Worm (Caenorhabditis elegans): Measurements from ENCODE around the gene Y57A10C.1.

Y57A10C.1 gene

ce11 chrII:12373921-12374320 lies 38.4 kb downstream of the Y57A10C.1 start:
- no peak for TF ChIP-seq somi-1 (GFP tag; optimal IDR thresholded peaks at IDR 0.05)
- TF ChIP-seq akir-1 (GFP tag; optimal IDR thresholded peaks at IDR 0.05): no peak
- TF ChIP-seq egl-18 (GFP tag; IDR thresholded peaks at IDR 0.05): no peak
- no peak for TF ChIP-seq ama-1 (optimal IDR thresholded peaks at IDR 0.05)
- TF ChIP-seq ama-1 (GFP tag; optimal IDR thresholded peaks at IDR 0.05): no peak
- TF ChIP-seq mcd-1 (GFP tag; IDR thresholded peaks at IDR 0.05): no peak
- no peak for TF ChIP-seq zim-3 (tag; optimal IDR thresholded peaks at IDR 0.05)
- TF ChIP-seq madf-8 (GFP tag; conservative IDR thresholded peaks at IDR 0.05): no peak
- no peak for TF ChIP-seq mes-4 (tag; optimal IDR thresholded peaks at IDR 0.05)

- TF ChIP-seq ets-4 (GFP tag; optimal IDR thresholded peaks at IDR 0.05): no peak
- TF ChIP-seq mcd-1 (GFP tag; IDR thresholded peaks at IDR 0.05): no peak
- TF ChIP-seq madf-10 (tag; optimal IDR thresholded peaks at IDR 0.05): no peak
- TF ChIP-seq cebp-1 (GFP tag; IDR thresholded peaks at IDR 0.05): no peak
- peak; percentile 9 for TF ChIP-seq cebp-1 (tag; optimal IDR thresholded peaks at IDR 0.05)
- TF ChIP-seq rcor-1 (GFP tag; IDR thresholded peaks at IDR 0.05): no peak
- TF ChIP-seq Y79H2A.3 (GFP tag; conservative IDR thresholded peaks at IDR 0.05): no peak
- TF ChIP-seq egrh-3 (GFP tag; IDR thresholded peaks at IDR 0.05): peak; percentile 55; the same call in 1 of the 2 replicates
- no peak for TF ChIP-seq dpl-1 (GFP tag; optimal IDR thresholded peaks at IDR 0.05)
- no peak for TF ChIP-seq athp-1 (tag; optimal IDR thresholded peaks at IDR 0.05)
- no peak for TF ChIP-seq him-1 (tag; optimal IDR thresholded peaks at IDR 0.05)
- peak; percentile 94 for TF ChIP-seq zfh-2 (GFP tag; conservative IDR thresholded peaks at IDR 0.05)
- TF ChIP-seq Y53G8AR.9 (GFP tag; conservative IDR thresholded peaks at IDR 0.05): no peak
These were observed 43.1 kb downstream of the Y57A10C.1 start for ce11 chrII:12369202-12369601.

- TF ChIP-seq egrh-3 (GFP tag; IDR thresholded peaks at IDR 0.05) (no peak), lin-54 (GFP tag; optimal IDR thresholded peaks at IDR 0.05) (no peak), F49E8.2 (tag; optimal IDR thresholded peaks at IDR 0.05; ENCODE audit: insufficient read depth) (peak; percentile 19), rpc-1 (optimal IDR thresholded peaks at IDR 0.05) (peak; percentile 52), rpc-1 (tag; optimal IDR thresholded peaks at IDR 0.05) (peak; percentile 75), T26A5.8 (tag; optimal IDR thresholded peaks at IDR 0.05) (no peak), ceh-91 (GFP tag; IDR thresholded peaks at IDR 0.05) (no peak), gei-17 (GFP tag; optimal IDR thresholded peaks at IDR 0.05) (no peak), dox-1 (GFP tag; IDR thresholded peaks at IDR 0.05) (peak; percentile 38; the same call in 1 of the 2 replicates), lin-26 (GFP tag; IDR thresholded peaks at IDR 0.05) (peak; percentile 58; the same call in 1 of the 2 replicates), D2030.7 (GFP tag; IDR thresholded peaks at IDR 0.05) (peak; percentile 67), cebp-1 (GFP tag; IDR thresholded peaks at IDR 0.05) (no peak), cebp-1 (tag; optimal IDR thresholded peaks at IDR 0.05) (peak; percentile 17), rec-8 (tag; optimal IDR thresholded peaks at IDR 0.05) (no peak), snpc-4 (GFP tag; optimal IDR thresholded peaks at IDR 0.05) (no peak), snpc-4 (tag; optimal IDR thresholded peaks at IDR 0.05) (peak in 1 of 4 experiments; percentile 33), unc-62 (GFP tag; optimal IDR thresholded peaks at IDR 0.05) (no peak), die-1 (tag; optimal IDR thresholded peaks at IDR 0.05) (peak; percentile 71), nhr-90 (tag; optimal IDR thresholded peaks at IDR 0.05) (peak; percentile 30), F22D6.2 (tag; optimal IDR thresholded peaks at IDR 0.05) (no peak), K11D2.4 (GFP tag; IDR thresholded peaks at IDR 0.05) (no peak), tbp1 (GFP tag; optimal IDR thresholded peaks at IDR 0.05) (peak; percentile 89), him-1 (tag; optimal IDR thresholded peaks at IDR 0.05) (peak; percentile 48), rcor-1 (GFP tag; IDR thresholded peaks at IDR 0.05) (0 out of 2 replicates have a peak, but pooled peaks have one; percentile 30), lsl-1 (GFP tag; optimal IDR thresholded peaks at IDR 0.05) (peak; percentile 15), T07F8.4 (tag; optimal IDR thresholded peaks at IDR 0.05) (no peak), Y95B8A.8 (GFP tag; IDR thresholded peaks at IDR 0.05) (0 out of 2 replicates have a peak, but pooled peaks have one; percentile 17), hmg-1.2 (GFP tag; IDR thresholded peaks at IDR 0.05) (peak; percentile 42; the same call in 1 of the 2 replicates), B0261.1 (tag; optimal IDR thresholded peaks at IDR 0.05) (peak; percentile 70), ztf-25 (GFP tag; IDR thresholded peaks at IDR 0.05) (peak; percentile 14; the same call in 1 of the 2 replicates), nfyb-1 (GFP tag; IDR thresholded peaks at IDR 0.05) (peak; percentile 72; the same call in 1 of the 2 replicates)
These were observed 50.1 kb downstream of the Y57A10C.1 start for ce11 chrII:12362262-12362661.
